Fruit fly (Drosophila melanogaster) whole organism, pupa: ENCODE results near the gene CG9004.
A peak's percentile ranks its signal among the peaks of the same experiment; 100 is the strongest.

Experiments used
- CG10348 ChIP-seq: fragments of 200-800 bp; sonication (Bioruptor generic); IDR thresholded peaks from 2 replicates; pipeline ENCODE4 v1.3.6; 2022; ENCODE audit warnings: missing biosample characterization, missing genetic modification characterization
- CG12605 ChIP-seq: fragments of 200-800 bp; sonication (Bioruptor generic); IDR thresholded peaks from 2 replicates; pipeline ENCODE4 v1.3.6; 2022; ENCODE audit warnings: missing biosample characterization, missing genetic modification characterization
- CG13204 ChIP-seq: fragments of 200-800 bp; sonication (Bioruptor generic); optimal IDR thresholded peaks from 2 replicates; lab custom pipeline; 2018; ENCODE audit warnings: missing biosample characterization, mild to moderate bottlenecking, missing genetic modification characterization, moderate library complexity
- CG14655 ChIP-seq: fragments of 200-800 bp; sonication (Bioruptor generic); optimal IDR thresholded peaks from 3 replicates; lab custom pipeline; 2017; ENCODE audit warnings: mild to moderate bottlenecking, missing biosample characterization, missing genetic modification reagents, missing genetic modification characterization
- CG15710 ChIP-seq: fragments of 200-800 bp; sonication (Bioruptor generic); optimal IDR thresholded peaks from 2 replicates; lab custom pipeline; 2018; ENCODE audit warnings: missing biosample characterization, mild to moderate bottlenecking, missing genetic modification characterization, moderate library complexity
- CG17806 ChIP-seq: fragments of 200-800 bp; sonication (Bioruptor generic); optimal IDR thresholded peaks from 2 replicates; lab custom pipeline; 2018; ENCODE audit warnings: missing biosample characterization, mild to moderate bottlenecking, missing genetic modification characterization, moderate library complexity
- CG32121 ChIP-seq: fragments of 200-800 bp; sonication (Bioruptor generic); IDR thresholded peaks from 2 replicates; pipeline ENCODE4 v1.3.6; 2022; ENCODE audit warnings: missing biosample characterization, missing genetic modification characterization
- CG34367 ChIP-seq: fragments of 200-800 bp; sonication (Bioruptor generic); optimal IDR thresholded peaks from 2 replicates; lab custom pipeline; 2018; ENCODE audit warnings: missing biosample characterization, mild to moderate bottlenecking, missing genetic modification characterization
- CG4496 ChIP-seq: fragments of 200-800 bp; sonication (Bioruptor generic); IDR thresholded peaks from 3 replicates; pipeline ENCODE4 v1.3.6; 2022; ENCODE audit warnings: missing biosample characterization, missing genetic modification characterization
- CG8159 ChIP-seq: fragments of 200-800 bp; sonication (Bioruptor generic); optimal IDR thresholded peaks from 3 replicates; lab custom pipeline; 2018; ENCODE audit warnings: missing biosample characterization, mild to moderate bottlenecking, missing genetic modification characterization, moderate library complexity
- CG8301 ChIP-seq: fragments of 200-800 bp; sonication (Bioruptor generic); optimal IDR thresholded peaks from 2 replicates; lab custom pipeline; 2018; ENCODE audit warnings: missing biosample characterization, mild to moderate bottlenecking, missing genetic modification characterization
- CG9948 ChIP-seq: fragments of 200-800 bp; sonication (Bioruptor generic); optimal IDR thresholded peaks from 2 replicates; lab custom pipeline; 2018; ENCODE audit warnings: missing biosample characterization, mild to moderate bottlenecking, missing genetic modification characterization, moderate library complexity
- D1 ChIP-seq: fragments of 200-800 bp; sonication (Bioruptor generic); optimal IDR thresholded peaks from 2 replicates; lab custom pipeline; 2018; ENCODE audit warnings: missing biosample characterization, mild to moderate bottlenecking, missing genetic modification characterization, moderate library complexity
- EcR ChIP-seq: fragments of 200-800 bp; sonication (Bioruptor generic); optimal IDR thresholded peaks from 3 replicates; lab custom pipeline; 2019; ENCODE audit warnings: missing biosample characterization, missing genetic modification characterization, mild to moderate bottlenecking, moderate library complexity, missing genetic modification reagents
- Ets98B ChIP-seq: fragments of 200-800 bp; sonication (Bioruptor generic); IDR thresholded peaks from 2 replicates; pipeline ENCODE4 v1.3.6; 2022; ENCODE audit warnings: missing biosample characterization, missing genetic modification characterization
- Pif1A ChIP-seq: fragments of 200-800 bp; sonication (Bioruptor generic); optimal IDR thresholded peaks from 3 replicates; lab custom pipeline; 2016; ENCODE audit warnings: missing biosample characterization, missing genetic modification characterization
- Pif1B ChIP-seq: fragments of 200-800 bp; sonication (Bioruptor generic); optimal IDR thresholded peaks from 3 replicates; lab custom pipeline; 2016; ENCODE audit warnings: missing biosample characterization, missing genetic modification characterization
- Snoo ChIP-seq: fragments of 200-800 bp; sonication (Bioruptor generic); optimal IDR thresholded peaks from 3 replicates; lab custom pipeline; 2017; ENCODE audit warnings: missing biosample characterization, mild to moderate bottlenecking, missing genetic modification characterization, inconsistent platforms
- fd96Ca ChIP-seq: fragments of 200-800 bp; sonication (Bioruptor generic); IDR thresholded peaks from 3 replicates; pipeline ENCODE4 v1.3.6; 2022; ENCODE audit warnings: missing biosample characterization, missing genetic modification characterization
- gl ChIP-seq: fragments of 200-800 bp; sonication (Bioruptor generic); optimal IDR thresholded peaks from 2 replicates; lab custom pipeline; 2018; ENCODE audit warnings: missing biosample characterization, mild to moderate bottlenecking, missing genetic modification characterization
- rn ChIP-seq: fragments of 200-800 bp; sonication (Bioruptor generic); IDR thresholded peaks from 2 replicates; pipeline ENCODE4 v1.3.6; 2022; ENCODE audit warnings: missing biosample characterization, missing genetic modification characterization

The CG9004 gene

dm6 chr3L:2414876-2415275 is 41.3 kb downstream of the CG9004 start:
- TF ChIP-seq fd96Ca (no peak), CG12605 (GFP tag; lab: Robert Waterston, UW) (peak; percentile 20; the same call in 1 of the 2 replicates)

dm6 chr3L:2417399-2418040 is 44.0 kb downstream of the CG9004 start:
- peak; percentile 94 for TF ChIP-seq Pif1B (GFP tag; lab: Kevin White, UChicago)
- TF ChIP-seq EcR (GFP tag; lab: Kevin White, UChicago): peak; percentile 49
- peak; percentile 80 for TF ChIP-seq Pif1A (GFP tag; lab: Kevin White, UChicago)
- peak; percentile 88 for TF ChIP-seq CG34367
- TF ChIP-seq CG8159 (tag; lab: Kevin White, UChicago): peak; percentile 98
- TF ChIP-seq Snoo (tag; lab: Kevin White, UChicago): peak; percentile 95
- peak; percentile 95 for TF ChIP-seq CG8301 (tag; lab: Kevin White, UChicago)
- TF ChIP-seq CG15710 (tag; lab: Kevin White, UChicago): peak; percentile 96
- TF ChIP-seq CG4496 (GFP tag; lab: Robert Waterston, UW): peak; percentile 86
- peak; percentile 48; the same call in 1 of the 2 replicates for TF ChIP-seq CG12605 (GFP tag; lab: Robert Waterston, UW)
- peak; percentile 97 for TF ChIP-seq D1 (tag; lab: Kevin White, UChicago)
- peak; percentile 66; the same call in 1 of the 2 replicates for TF ChIP-seq Ets98B (GFP tag; lab: Robert Waterston, UW)
- peak; percentile 94 for TF ChIP-seq CG9948 (tag; lab: Kevin White, UChicago)
- peak; percentile 97 for TF ChIP-seq CG14655 (GFP tag; lab: Kevin White, UChicago)
- peak; percentile 77 for TF ChIP-seq CG32121 (GFP tag; lab: Robert Waterston, UW)
- peak; percentile 92 for TF ChIP-seq CG13204
- peak; percentile 57 for TF ChIP-seq rn (GFP tag; lab: Robert Waterston, UW)
- peak; percentile 91 for TF ChIP-seq CG17806
- TF ChIP-seq CG10348 (GFP tag; lab: Robert Waterston, UW): peak; percentile 55; the same call in 1 of the 2 replicates
- TF ChIP-seq fd96Ca: peak; percentile 24; the same call in 1 of the 3 replicates
- TF ChIP-seq gl: peak; percentile 76

- peak; percentile 39 for TF ChIP-seq EcR (GFP tag; lab: Kevin White, UChicago)
- TF ChIP-seq Ets98B (GFP tag; lab: Robert Waterston, UW): peak; percentile 82
- TF ChIP-seq CG9948 (tag; lab: Kevin White, UChicago): peak; percentile 95
- peak; percentile 97 for TF ChIP-seq CG17806
- TF ChIP-seq Snoo (tag; lab: Kevin White, UChicago): peak; percentile 77
- peak; percentile 94 for TF ChIP-seq Pif1B (GFP tag; lab: Kevin White, UChicago)
- TF ChIP-seq D1 (tag; lab: Kevin White, UChicago): peak; percentile 86
- peak; percentile 89 for TF ChIP-seq CG14655 (GFP tag; lab: Kevin White, UChicago)
- TF ChIP-seq CG12605 (GFP tag; lab: Robert Waterston, UW): peak; percentile 90
- TF ChIP-seq fd96Ca: peak; percentile 88
- peak; percentile 89 for TF ChIP-seq CG4496 (GFP tag; lab: Robert Waterston, UW)
- TF ChIP-seq CG34367: peak; percentile 81
- peak; percentile 95 for TF ChIP-seq Pif1A (GFP tag; lab: Kevin White, UChicago)
- TF ChIP-seq CG10348 (GFP tag; lab: Robert Waterston, UW): 0 out of 2 replicates have a peak, but pooled peaks have one; percentile 26
- peak; percentile 97 for TF ChIP-seq CG8159 (tag; lab: Kevin White, UChicago)
- peak; percentile 90 for TF ChIP-seq gl
- TF ChIP-seq rn (GFP tag; lab: Robert Waterston, UW): 0 out of 2 replicates have a peak, but pooled peaks have one; percentile 54
- peak; percentile 89 for TF ChIP-seq CG15710 (tag; lab: Kevin White, UChicago)
- peak; percentile 79 for TF ChIP-seq CG13204
- TF ChIP-seq CG8301 (tag; lab: Kevin White, UChicago): peak; percentile 88
- peak; percentile 84 for TF ChIP-seq CG32121 (GFP tag; lab: Robert Waterston, UW)
These were observed 45.2 kb downstream of the CG9004 start for dm6 chr3L:2418769-2419168.

- TF ChIP-seq CG15710 (tag; lab: Kevin White, UChicago) (no peak), Pif1A (GFP tag; lab: Kevin White, UChicago) (no peak), EcR (GFP tag; lab: Kevin White, UChicago) (no peak), CG13204 (no peak), CG9948 (tag; lab: Kevin White, UChicago) (no peak), Ets98B (GFP tag; lab: Robert Waterston, UW) (no peak), D1 (tag; lab: Kevin White, UChicago) (no peak), rn (GFP tag; lab: Robert Waterston, UW) (no peak)
These were observed 47.6 kb downstream of the CG9004 start for dm6 chr3L:2421138-2421537.

- TF ChIP-seq fd96Ca: no peak
These were observed 49.2 kb downstream of the CG9004 start for dm6 chr3L:2422763-2423162.

dm6 chr3L:2423572-2423971 is 50.0 kb downstream of the CG9004 start:
- TF ChIP-seq Pif1A (GFP tag; lab: Kevin White, UChicago): no peak
- TF ChIP-seq EcR (GFP tag; lab: Kevin White, UChicago): no peak
- TF ChIP-seq CG4496 (GFP tag; lab: Robert Waterston, UW): no peak
- no peak for TF ChIP-seq CG8301 (tag; lab: Kevin White, UChicago)
- no peak for TF ChIP-seq CG13204
- TF ChIP-seq Snoo (tag; lab: Kevin White, UChicago): no peak
- TF ChIP-seq CG8159 (tag; lab: Kevin White, UChicago): no peak
- TF ChIP-seq fd96Ca: no peak
- no peak for TF ChIP-seq Ets98B (GFP tag; lab: Robert Waterston, UW)
